Worm (Caenorhabditis elegans): ENCODE measurements around the gene C17A2.2.

C17A2.2 gene

DNA sequence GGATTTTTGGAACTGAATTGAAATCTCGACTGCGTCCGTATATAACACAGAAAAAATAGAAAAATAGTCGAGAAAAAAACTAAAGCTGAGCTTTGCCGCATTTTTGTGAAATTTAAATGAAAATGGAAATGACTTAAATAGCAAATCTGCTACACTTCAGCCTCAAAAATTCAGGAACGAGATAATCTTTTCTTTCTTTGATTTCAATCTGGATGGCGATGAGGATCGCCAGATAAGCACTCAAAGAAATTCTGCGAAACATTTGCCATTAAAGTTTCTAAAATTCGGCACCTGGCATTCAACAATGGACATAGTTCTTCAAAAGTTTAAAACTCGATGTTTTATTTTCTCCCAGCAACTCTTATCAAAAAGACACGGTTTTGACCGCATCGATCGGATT, 2.8 kb upstream of the C17A2.2 start, which contains the start of the genes C17A2.7 and C17A2.3:
C17A2.7 (minus strand) TSS at position 101 of the 400 bp plus-strand sequence.
C17A2.3 (plus strand) TSS at position 305 of the 400 bp plus-strand sequence.
- peak; percentile 78 for TF ChIP-seq aha-1 (tag)
- TF ChIP-seq Y5F2A.4 (GFP tag; optimal IDR thresholded peaks at IDR 0.05): no peak

DNA sequence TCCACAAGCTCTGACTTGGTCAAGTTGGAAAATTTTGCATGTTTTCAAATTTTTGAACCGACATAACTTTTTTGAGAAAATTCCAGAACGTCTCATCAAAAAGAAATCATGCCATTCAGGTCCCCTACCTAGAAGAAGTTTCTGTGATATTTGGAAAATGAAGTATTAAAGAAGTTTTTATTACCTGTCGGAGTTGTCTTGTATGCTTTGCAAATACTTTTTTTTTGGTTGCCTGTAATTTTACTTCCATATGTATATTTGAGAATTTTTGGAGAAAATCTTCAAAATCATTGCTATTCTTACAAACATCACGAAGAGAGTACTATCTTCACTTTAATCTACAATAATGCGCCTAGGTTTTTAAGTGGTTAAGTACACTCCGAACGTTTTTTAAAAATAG, 4.5 kb downstream of the C17A2.2 start, which contains the start of gene nhr-72:
nhr-72 (minus strand) TSS at position 101 of the 400 bp plus-strand sequence.
- no peak for TF ChIP-seq Y75B8A.6 (GFP tag; IDR thresholded peaks at IDR 0.05)
- TF ChIP-seq hlh-30 (tag; optimal IDR thresholded peaks at IDR 0.05; ENCODE audit: insufficient read depth): no peak
- no peak for TF ChIP-seq tag-97 (GFP tag; IDR thresholded peaks at IDR 0.05)
- TF ChIP-seq sdz-12 (GFP tag; optimal IDR thresholded peaks at IDR 0.05): no peak
- no peak for TF ChIP-seq aly-2 (tag; optimal IDR thresholded peaks at IDR 0.05)
- TF ChIP-seq daf-12 (tag; optimal IDR thresholded peaks at IDR 0.05): no peak
- no peak for TF ChIP-seq snpc-1.2 (GFP tag; IDR thresholded peaks at IDR 0.05)
- TF ChIP-seq nhr-76 (tag; optimal IDR thresholded peaks at IDR 0.05): no peak

DNA sequence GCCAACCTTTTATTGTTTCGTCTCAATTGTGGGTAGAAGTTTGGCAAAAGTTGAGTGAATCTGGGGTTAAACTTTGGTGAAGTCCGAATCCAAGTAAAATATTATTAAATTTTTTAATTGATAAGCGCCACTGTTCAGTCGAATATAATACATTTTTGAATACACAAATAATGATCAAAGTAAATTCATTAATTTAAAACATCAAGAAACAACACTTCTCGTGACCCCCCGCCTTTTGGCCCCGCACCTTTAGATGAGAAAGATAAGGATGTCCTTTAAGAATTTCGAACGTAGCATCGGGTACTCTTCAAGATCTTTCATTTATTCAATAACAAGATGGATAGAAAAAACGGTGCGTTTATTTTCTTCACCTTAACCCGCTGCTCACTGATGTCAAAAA, 6.5 kb downstream of the C17A2.2 start, which contains the start of gene nhr-257:
nhr-257 (plus strand) TSS at position 301 of the 400 bp plus-strand sequence.
- no peak for TF ChIP-seq dve-1 (tag; optimal IDR thresholded peaks at IDR 0.05; ENCODE audit: insufficient read depth)
- no peak for TF ChIP-seq Y48G9A.11 (GFP tag; IDR thresholded peaks at IDR 0.05)

DNA sequence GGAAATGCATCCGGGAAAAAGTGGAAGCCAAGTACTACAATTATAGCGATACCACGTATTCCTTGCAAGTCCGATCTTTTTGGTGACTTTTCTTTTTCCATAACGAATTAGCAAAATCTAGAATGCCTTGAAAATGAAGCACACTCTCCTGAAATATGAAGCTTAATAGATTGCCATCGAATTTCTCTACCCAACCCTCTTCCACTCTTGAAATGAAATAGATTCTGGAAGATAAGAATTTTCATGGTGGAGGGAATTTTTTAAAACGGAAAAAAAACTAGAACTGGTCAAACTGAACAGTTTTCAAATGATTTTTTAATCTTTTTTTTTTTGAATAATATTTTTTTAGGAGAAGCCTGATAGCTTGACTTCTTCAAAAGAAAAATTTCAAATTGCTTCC, 14.7 kb downstream of the C17A2.2 start, which contains the start of gene oac-11:
oac-11 (minus strand) TSS at position 101 of the 400 bp plus-strand sequence.
- TF ChIP-seq ztf-11 (tag; optimal IDR thresholded peaks at IDR 0.05) (no peak), nhr-28 (tag; optimal IDR thresholded peaks at IDR 0.05) (no peak), skn-1 (tag; optimal IDR thresholded peaks at IDR 0.05) (no peak), spr-1 (tag; optimal IDR thresholded peaks at IDR 0.05) (no peak), mxl-3 (GFP tag; optimal IDR thresholded peaks at IDR 0.05) (no peak), hlh-30 (tag; optimal IDR thresholded peaks at IDR 0.05; ENCODE audit: insufficient read depth) (no peak), nhr-237 (tag; optimal IDR thresholded peaks at IDR 0.05) (no peak), mxl-2 (GFP tag; conservative IDR thresholded peaks at IDR 0.05) (no peak), T20F7.1 (GFP tag; optimal IDR thresholded peaks at IDR 0.05) (no peak), Y5F2A.4 (GFP tag; optimal IDR thresholded peaks at IDR 0.05) (no peak), Y48G9A.11 (GFP tag; IDR thresholded peaks at IDR 0.05) (no peak), attf-4 (tag; optimal IDR thresholded peaks at IDR 0.05) (no peak), ztf-7 (tag; optimal IDR thresholded peaks at IDR 0.05) (no peak), rbr-2 (tag; optimal IDR thresholded peaks at IDR 0.05) (no peak), nhr-111 (GFP tag; optimal IDR thresholded peaks at IDR 0.05) (no peak), daf-8 (GFP tag; IDR thresholded peaks at IDR 0.05) (no peak), nhr-10 (tag; optimal IDR thresholded peaks at IDR 0.05) (no peak)

DNA sequence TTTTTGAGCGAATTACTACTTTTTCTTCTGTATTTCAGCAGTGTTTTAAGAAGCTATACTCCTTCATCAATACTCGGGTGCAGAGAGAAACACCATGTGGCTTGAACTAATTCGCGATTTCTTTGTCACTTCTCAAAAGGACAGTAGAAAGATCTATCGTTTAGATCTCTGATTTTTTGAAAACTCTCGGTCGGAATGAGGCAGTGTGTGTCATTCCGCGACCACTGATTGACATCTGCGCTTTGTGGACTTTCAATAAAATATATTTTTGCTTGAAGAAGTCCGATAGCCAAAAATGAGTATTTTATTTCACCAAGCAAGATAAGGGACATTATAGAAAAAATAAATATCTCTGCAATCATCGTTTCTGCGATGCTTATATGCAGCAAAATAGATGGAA, 15.9 kb downstream of the C17A2.2 start:
- TF ChIP-seq skn-1 (tag; optimal IDR thresholded peaks at IDR 0.05): no peak

DNA sequence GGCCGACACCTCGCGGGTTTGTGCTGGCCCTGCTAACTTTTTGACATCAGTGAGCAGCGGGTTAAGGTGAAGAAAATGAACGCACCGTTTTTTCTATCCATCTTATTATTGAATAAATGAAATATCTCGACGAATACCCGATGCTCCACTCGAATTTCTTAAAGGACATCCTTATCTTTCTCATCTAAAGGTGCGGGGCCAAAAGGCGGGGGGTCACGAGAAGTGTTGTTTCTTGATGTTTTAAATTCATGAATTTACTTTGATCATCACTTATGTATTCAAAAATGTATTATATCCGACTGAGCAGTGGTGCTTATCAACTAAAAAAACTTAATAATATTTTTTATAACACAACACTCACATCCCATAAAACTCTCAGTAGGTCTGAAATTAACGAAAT, 18.5 kb downstream of the C17A2.2 start, which contains the start of gene nhr-261:
nhr-261 (minus strand) TSS at position 101 of the 400 bp plus-strand sequence.
- no peak for TF ChIP-seq set-16 (GFP tag; IDR thresholded peaks at IDR 0.05)
- TF ChIP-seq daf-8 (GFP tag; IDR thresholded peaks at IDR 0.05): no peak
- TF ChIP-seq F10B5.3 (tag; optimal IDR thresholded peaks at IDR 0.05): no peak
- TF ChIP-seq rbr-2 (tag; optimal IDR thresholded peaks at IDR 0.05): no peak
- no peak for TF ChIP-seq duxl-1 (tag; optimal IDR thresholded peaks at IDR 0.05; ENCODE audit: poor library complexity)
- no peak for TF ChIP-seq jun-1 (tag; optimal IDR thresholded peaks at IDR 0.05)
- no peak for TF ChIP-seq mxl-2 (GFP tag; conservative IDR thresholded peaks at IDR 0.05)
- TF ChIP-seq zip-11 (GFP tag; IDR thresholded peaks at IDR 0.05): no peak
- no peak for TF ChIP-seq saeg-2 (GFP tag; IDR thresholded peaks at IDR 0.05)
- TF ChIP-seq unc-39 (tag; optimal IDR thresholded peaks at IDR 0.05): no peak
- no peak for TF ChIP-seq ceh-62 (tag; optimal IDR thresholded peaks at IDR 0.05)
- TF ChIP-seq lsy-2 (tag; optimal IDR thresholded peaks at IDR 0.05): no peak
- no peak for TF ChIP-seq lin-13 (GFP tag; optimal IDR thresholded peaks at IDR 0.05)
